Fruit fly (Drosophila melanogaster) whole organism, embryonic: ENCODE data around the gene OtopLc.
A peak's percentile ranks its signal among the peaks of the same experiment; 100 is the strongest.

Experiments
- Ada2b ChIP-seq: fragments of 200-800 bp; sonication (Bioruptor generic); IDR thresholded peaks from 2 replicates; pipeline ENCODE4 v1.3.6; 2022; ENCODE audit warnings: missing biosample characterization, missing genetic modification characterization
- CG11696 ChIP-seq: fragments of 200-800 bp; sonication (Bioruptor generic); IDR thresholded peaks from 2 replicates; pipeline ENCODE4 v1.3.6; 2022; ENCODE audit warnings: missing biosample characterization, missing genetic modification characterization
- CG14441 ChIP-seq: fragments of 200-800 bp; sonication (Bioruptor generic); IDR thresholded peaks from 2 replicates; pipeline ENCODE4 v1.3.6; 2022; ENCODE audit warnings: missing biosample characterization, missing genetic modification characterization
- CG1602 ChIP-seq: fragments of 200-800 bp; sonication (Bioruptor generic); optimal IDR thresholded peaks from 3 replicates; lab custom pipeline; 2016; ENCODE audit warnings: missing biosample characterization, missing genetic modification characterization
- CG17361 ChIP-seq: fragments of 200-800 bp; sonication (Bioruptor generic); IDR thresholded peaks from 3 replicates; pipeline ENCODE4 v1.3.6; 2022; ENCODE audit warnings: missing biosample characterization, missing genetic modification characterization
- CG18764 ChIP-seq: fragments of 200-800 bp; sonication (Bioruptor generic); optimal IDR thresholded peaks from 3 replicates; lab custom pipeline; 2016; ENCODE audit warnings: missing biosample characterization, missing genetic modification characterization
- CG2116 ChIP-seq: fragments of 200-800 bp; sonication (Bioruptor generic); optimal IDR thresholded peaks from 3 replicates; lab custom pipeline; 2018; ENCODE audit warnings: missing biosample characterization, mild to moderate bottlenecking, missing genetic modification characterization
- CG2875 ChIP-seq: fragments of 200-800 bp; sonication (Bioruptor generic); optimal IDR thresholded peaks from 2 replicates; lab custom pipeline; 2017; ENCODE audit warnings: missing biosample characterization, mild to moderate bottlenecking, missing genetic modification characterization, missing genetic modification reagents
- CG30403 ChIP-seq: fragments of 200-800 bp; sonication (Bioruptor generic); optimal IDR thresholded peaks from 3 replicates; lab custom pipeline; 2016; ENCODE audit warnings: missing biosample characterization, missing genetic modification characterization
- CG34422 ChIP-seq: fragments of 200-800 bp; sonication (Bioruptor generic); IDR thresholded peaks from 3 replicates; pipeline ENCODE4 v1.3.6; 2022; ENCODE audit warnings: missing biosample characterization, missing genetic modification characterization
- CG4282 ChIP-seq: fragments of 200-800 bp; sonication (Bioruptor generic); optimal IDR thresholded peaks from 2 replicates; lab custom pipeline; 2016; ENCODE audit warnings: missing biosample characterization, missing genetic modification characterization
- CG4404 ChIP-seq: fragments of 200-800 bp; sonication (Bioruptor generic); IDR thresholded peaks from 2 replicates; pipeline ENCODE4 v1.3.6; 2022; ENCODE audit warnings: missing biosample characterization, missing genetic modification characterization
- CG7556 ChIP-seq: fragments of 200-800 bp; sonication (Bioruptor generic); optimal IDR thresholded peaks from 2 replicates; lab custom pipeline; 2017; ENCODE audit warnings: missing biosample characterization, mild to moderate bottlenecking, missing genetic modification characterization
- CG7987 ChIP-seq: fragments of 200-800 bp; sonication (Bioruptor generic); optimal IDR thresholded peaks from 2 replicates; lab custom pipeline; 2018; ENCODE audit warnings: missing biosample characterization, mild to moderate bottlenecking, missing genetic modification characterization, moderate library complexity
- CG8478 ChIP-seq: fragments of >200 bp; optimal IDR thresholded peaks from 2 replicates; lab custom pipeline; 2018
- CG8765 ChIP-seq: fragments of 200-800 bp; sonication (Bioruptor generic); IDR thresholded peaks from 2 replicates; pipeline ENCODE4 v1.3.6; 2022; ENCODE audit warnings: missing biosample characterization, missing genetic modification characterization
- CHES-1-like ChIP-seq: fragments of 200-800 bp; sonication (Bioruptor generic); optimal IDR thresholded peaks from 2 replicates; lab custom pipeline; 2016; ENCODE audit warnings: missing biosample characterization, missing genetic modification characterization
- Dad ChIP-seq: fragments of 200-800 bp; sonication (Bioruptor generic); optimal IDR thresholded peaks from 3 replicates; lab custom pipeline; 2016; ENCODE audit warnings: missing biosample characterization, missing genetic modification characterization
- Ets65A ChIP-seq: fragments of 200-800 bp; sonication (Bioruptor generic); peaks from one replicate; lab custom pipeline; 2016; ENCODE audit warnings: missing biosample characterization, missing genetic modification characterization
- Hmr ChIP-seq: fragments of 200-800 bp; sonication (Bioruptor generic); optimal IDR thresholded peaks from 3 replicates; lab custom pipeline; 2017; ENCODE audit warnings: mild to moderate bottlenecking, missing biosample characterization, missing genetic modification reagents, missing genetic modification characterization
- Hsf ChIP-seq: fragments of 200-800 bp; sonication (Bioruptor generic); optimal IDR thresholded peaks from 3 replicates; lab custom pipeline; 2016; ENCODE audit warnings: missing biosample characterization, missing genetic modification characterization
- Med ChIP-seq: fragments of 200-800 bp; sonication (Bioruptor generic); peaks from one replicate; lab custom pipeline; 2016; ENCODE audit warnings: missing biosample characterization, missing genetic modification characterization, mild to moderate bottlenecking, inconsistent platforms, moderate library complexity
- Mes4 ChIP-seq: fragments of 200-800 bp; sonication (Bioruptor generic); optimal IDR thresholded peaks from 2 replicates; lab custom pipeline; 2016; ENCODE audit warnings: missing biosample characterization, missing genetic modification characterization
- Nf-YA ChIP-seq: fragments of 200-800 bp; sonication (Bioruptor generic); IDR thresholded peaks from 2 replicates; pipeline ENCODE4 v1.3.6; 2022; ENCODE audit warnings: missing biosample characterization, missing genetic modification characterization
- Rfx ChIP-seq: fragments of 200-800 bp; sonication (Bioruptor generic); IDR thresholded peaks from 2 replicates; pipeline ENCODE4 v1.3.6; 2022; ENCODE audit warnings: missing biosample characterization, missing genetic modification characterization
- ab ChIP-seq: fragments of 200-800 bp; sonication (Bioruptor generic); optimal IDR thresholded peaks from 2 replicates; lab custom pipeline; 2016; ENCODE audit warnings: missing biosample characterization, missing genetic modification characterization
- ac ChIP-seq: fragments of 200-800 bp; sonication (Bioruptor generic); optimal IDR thresholded peaks from 3 replicates; lab custom pipeline; 2017; ENCODE audit warnings: missing biosample characterization, mild to moderate bottlenecking, missing genetic modification characterization
- bab2 ChIP-seq: fragments of 200-800 bp; sonication (Bioruptor generic); optimal IDR thresholded peaks from 2 replicates; lab custom pipeline; 2016; ENCODE audit warnings: missing biosample characterization, missing genetic modification characterization
- bsh ChIP-seq, 2 experiments: fragments of 200-800 bp; sonication (Bioruptor generic); optimal IDR thresholded peaks; 2 replicates each; lab custom pipeline; 2017 to 2018; ENCODE audit warnings: mild to moderate bottlenecking in 2 of 2, missing biosample characterization in 2 of 2, missing genetic modification characterization in 2 of 2, moderate library complexity in 1 of 2
- corto ChIP-seq: fragments of 200-800 bp; sonication (Bioruptor generic); optimal IDR thresholded peaks from 2 replicates; lab custom pipeline; 2016; ENCODE audit warnings: missing biosample characterization, mild to moderate bottlenecking, missing genetic modification characterization, moderate library complexity
- croc ChIP-seq: fragments of 200-800 bp; sonication (Bioruptor generic); conservative IDR thresholded peaks from 3 replicates; pipeline ENCODE4 v1.3.6; 2022; ENCODE audit warnings: missing biosample characterization, missing genetic modification characterization
- dpn ChIP-seq, 2 experiments: fragments of 200-800 bp; sonication (Bioruptor generic); optimal IDR thresholded peaks; 3 replicates each; lab custom pipeline; 2016; ENCODE audit warnings: missing biosample characterization in 2 of 2, missing genetic modification characterization in 2 of 2
- exex ChIP-seq: fragments of 200-800 bp; sonication (Bioruptor generic); optimal IDR thresholded peaks from 4 replicates; lab custom pipeline; 2018; ENCODE audit warnings: missing biosample characterization, mild to moderate bottlenecking, missing genetic modification characterization, moderate library complexity
- ftz-f1 ChIP-seq: fragments of 200-800 bp; sonication (Bioruptor generic); optimal IDR thresholded peaks from 2 replicates; lab custom pipeline; 2016; ENCODE audit warnings: missing biosample characterization, missing genetic modification characterization
- gce ChIP-seq: fragments of 200-800 bp; sonication (Bioruptor generic); IDR thresholded peaks from 3 replicates; pipeline ENCODE4 v1.3.6; 2022; ENCODE audit warnings: missing biosample characterization, missing genetic modification characterization
- hbn ChIP-seq: fragments of 200-800 bp; sonication (Bioruptor generic); IDR thresholded peaks from 2 replicates; pipeline ENCODE4 v1.3.6; 2022; ENCODE audit warnings: missing biosample characterization, missing genetic modification characterization; ENCODE audit not compliant: partially characterized antibody
- her ChIP-seq: fragments of 200-800 bp; sonication (Bioruptor generic); optimal IDR thresholded peaks from 2 replicates; lab custom pipeline; 2016; ENCODE audit warnings: missing biosample characterization, missing genetic modification characterization
- hkb ChIP-seq, 2 experiments: fragments of 200-800 bp in 1 of 2; fragments of >200 bp in 1 of 2; sonication (Bioruptor generic) in 1 of 2; IDR thresholded peaks in 1 of 2; optimal IDR thresholded peaks in 1 of 2; 2 replicates each; pipeline versions ENCODE4 v1.3.6 to Lab custom; 2017 to 2022; ENCODE audit warnings: missing biosample characterization in 1 of 2, missing genetic modification characterization in 1 of 2
- lab ChIP-seq: fragments of 200-800 bp; sonication (Bioruptor generic); optimal IDR thresholded peaks from 3 replicates; lab custom pipeline; 2017; ENCODE audit warnings: missing biosample characterization, missing genetic modification characterization, mild to moderate bottlenecking, moderate library complexity, missing genetic modification reagents
- lov ChIP-seq, 2 experiments: fragments of 200-800 bp in 1 of 2; fragments of >200 bp in 1 of 2; sonication (Bioruptor generic) in 1 of 2; IDR thresholded peaks in 1 of 2; optimal IDR thresholded peaks in 1 of 2; 2 replicates in 1 of 2; 3 replicates in 1 of 2; pipeline versions ENCODE4 v1.3.6 to Lab custom; 2017 to 2022; ENCODE audit warnings: missing biosample characterization in 1 of 2, missing genetic modification characterization in 1 of 2
- mam ChIP-seq: fragments of 200-800 bp; sonication (Bioruptor generic); optimal IDR thresholded peaks from 3 replicates; lab custom pipeline; 2016; ENCODE audit warnings: missing biosample characterization, missing genetic modification characterization
- oc ChIP-seq: fragments of 200-800 bp; sonication (Bioruptor generic); optimal IDR thresholded peaks from 2 replicates; lab custom pipeline; 2018; ENCODE audit warnings: missing biosample characterization, mild to moderate bottlenecking, missing genetic modification characterization, moderate library complexity
- phol ChIP-seq: fragments of 200-800 bp; sonication (Bioruptor generic); optimal IDR thresholded peaks from 3 replicates; lab custom pipeline; 2018; ENCODE audit warnings: missing biosample characterization, mild to moderate bottlenecking, missing genetic modification characterization, moderate library complexity
- pum ChIP-seq: fragments of 200-800 bp; sonication (Bioruptor generic); optimal IDR thresholded peaks from 2 replicates; lab custom pipeline; 2016; ENCODE audit warnings: missing biosample characterization, missing genetic modification characterization
- sens ChIP-seq: fragments of 200-800 bp; sonication (Bioruptor generic); peaks from one replicate; lab custom pipeline; 2016; ENCODE audit warnings: missing biosample characterization, missing genetic modification characterization
- sima ChIP-seq: fragments of 200-800 bp; sonication (Bioruptor generic); optimal IDR thresholded peaks from 2 replicates; lab custom pipeline; 2016; ENCODE audit warnings: missing biosample characterization, missing genetic modification characterization
- sqz ChIP-seq: fragments of 200-800 bp; sonication (Bioruptor generic); optimal IDR thresholded peaks from 3 replicates; lab custom pipeline; 2018; ENCODE audit warnings: missing biosample characterization, mild to moderate bottlenecking, missing genetic modification characterization
- stwl ChIP-seq: fragments of 200-800 bp; sonication (Bioruptor generic); optimal IDR thresholded peaks from 3 replicates; lab custom pipeline; 2018; ENCODE audit warnings: missing biosample characterization, mild to moderate bottlenecking, missing genetic modification characterization, moderate library complexity
- tio ChIP-seq: fragments of 200-800 bp; sonication (Bioruptor generic); optimal IDR thresholded peaks from 2 replicates; lab custom pipeline; 2017; ENCODE audit warnings: missing biosample characterization, missing genetic modification characterization, inconsistent platforms
- tup ChIP-seq: fragments of 200-800 bp; sonication (Bioruptor generic); optimal IDR thresholded peaks from 2 replicates; lab custom pipeline; 2016; ENCODE audit warnings: missing biosample characterization, mild to moderate bottlenecking, missing genetic modification characterization, moderate library complexity

OtopLc gene

DNA sequence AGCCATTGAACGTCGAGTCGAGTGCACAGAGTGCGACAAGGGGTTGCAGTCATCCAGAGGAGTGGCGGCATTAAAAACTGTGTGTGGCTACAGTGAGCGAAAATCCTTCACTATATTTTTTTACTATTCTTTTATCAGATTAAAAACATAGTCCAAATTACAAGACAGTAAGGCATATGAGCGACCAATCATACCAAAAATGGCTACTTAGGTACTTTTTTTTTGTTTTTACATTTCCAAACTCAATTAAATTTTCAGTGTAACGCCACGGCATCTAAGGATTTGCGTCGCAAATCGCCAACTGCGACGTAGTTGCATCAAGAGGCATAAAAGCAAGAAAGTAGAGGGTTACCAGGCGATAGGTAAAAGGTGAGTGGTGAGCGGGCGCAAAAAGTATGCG lies 23.6 kb downstream of the OtopLc start (continued):
- TF ChIP-seq Nf-YA (GFP tag; lab: Robert Waterston, UW) = no peak
- 0 out of 3 replicates have a peak, but pooled peaks have one; percentile 27 for TF ChIP-seq CG34422 (GFP tag; lab: Robert Waterston, UW)
- peak; percentile 66 for TF ChIP-seq CG8765 (GFP tag; lab: Robert Waterston, UW)
- TF ChIP-seq CG7987 (GFP tag; lab: Kevin White, UChicago) = no peak
- TF ChIP-seq ftz-f1 (GFP tag; lab: Kevin White, UChicago) = no peak
- TF ChIP-seq hbn (GFP tag; lab: Robert Waterston, UW) = no peak
- no peak; the same call in 1 of the 2 replicates for TF ChIP-seq CG4404 (GFP tag; lab: Robert Waterston, UW)
- TF ChIP-seq Med (GFP tag; lab: Kevin White, UChicago) = peak; percentile 82
- TF ChIP-seq dpn (GFP tag; optimal IDR thresholded peaks at IDR 0.05; lab: Kevin White, UChicago) = peak in 1 of 2 experiments; percentile 44
- peak; percentile 27; the same call in 1 of the 2 replicates for TF ChIP-seq Rfx (GFP tag; lab: Robert Waterston, UW)
- no peak for TF ChIP-seq CG14441
- TF ChIP-seq croc (GFP tag; lab: Robert Waterston, UW) = peak; percentile 45; the same call in 2 of the 3 replicates
- peak; percentile 23 for TF ChIP-seq CG30403 (GFP tag; lab: Kevin White, UChicago)
- TF ChIP-seq bab2 = no peak
- TF ChIP-seq sqz (GFP tag; lab: Kevin White, UChicago) = no peak
- TF ChIP-seq mam (GFP tag; lab: Kevin White, UChicago) = no peak
- TF ChIP-seq CG2875 = peak; percentile 38
- no peak for TF ChIP-seq oc (tag; lab: Kevin White, UChicago)
- peak; percentile 22 for TF ChIP-seq CG18764 (GFP tag; lab: Kevin White, UChicago)
- TF ChIP-seq Ada2b (GFP tag; lab: Robert Waterston, UW) = peak; percentile 44; the same call in 1 of the 2 replicates
- peak; percentile 14 for TF ChIP-seq tio (GFP tag; lab: Kevin White, UChicago)
- TF ChIP-seq bsh (GFP tag; optimal IDR thresholded peaks at IDR 0.05; lab: Kevin White, UChicago) = peak in 1 of 2 experiments; percentile 79
- peak; percentile 62 for TF ChIP-seq CG7556
- TF ChIP-seq exex (tag; lab: Kevin White, UChicago) = no peak
- TF ChIP-seq her (GFP tag; lab: Kevin White, UChicago) = no peak
- peak; percentile 84 for TF ChIP-seq Ets65A
- peak; percentile 14 for TF ChIP-seq Hmr
- no peak for TF ChIP-seq CG2116 (GFP tag; lab: Kevin White, UChicago)
- TF ChIP-seq CG4282 (GFP tag; lab: Kevin White, UChicago) = no peak
- TF ChIP-seq sens (GFP tag; lab: Kevin White, UChicago) = peak; percentile 94
- peak; percentile 15 for TF ChIP-seq Dad (GFP tag; lab: Kevin White, UChicago)
- peak; percentile 3 for TF ChIP-seq ac (GFP tag; lab: Kevin White, UChicago)
- TF ChIP-seq CG1602 = no peak
- TF ChIP-seq phol = peak; percentile 62
- peak; percentile 21 for TF ChIP-seq Hsf (GFP tag; lab: Kevin White, UChicago)
- peak; percentile 13 for TF ChIP-seq Mes4
- no peak for TF ChIP-seq CG8478
- peak; percentile 48 for TF ChIP-seq pum (GFP tag; lab: Kevin White, UChicago)
- no peak for TF ChIP-seq tup (GFP tag; lab: Kevin White, UChicago)
- no peak for TF ChIP-seq stwl (tag; lab: Kevin White, UChicago)
- peak; percentile 52 for TF ChIP-seq lab (GFP tag; lab: Kevin White, UChicago)
- TF ChIP-seq CG17361 (GFP tag; lab: Robert Waterston, UW) = 0 out of 3 replicates have a peak, but pooled peaks have one; percentile 41
- TF ChIP-seq CG11696 (GFP tag; lab: Robert Waterston, UW) = 0 out of 2 replicates have a peak, but pooled peaks have one; percentile 33
- no peak for TF ChIP-seq ab (GFP tag; lab: Kevin White, UChicago)
- TF ChIP-seq lov (optimal IDR thresholded peaks at IDR 0.05; lab: Kevin White, UChicago) = no peak
- TF ChIP-seq lov (GFP tag; IDR thresholded peaks at IDR 0.05; lab: Robert Waterston, UW) = peak; percentile 70; the same call in 1 of the 3 replicates
- no peak for TF ChIP-seq sima (GFP tag; lab: Kevin White, UChicago)
- 0 out of 3 replicates have a peak, but pooled peaks have one; percentile 26 for TF ChIP-seq gce
- TF ChIP-seq hkb (optimal IDR thresholded peaks at IDR 0.05; lab: Kevin White, UChicago) = no peak
- peak; percentile 61 for TF ChIP-seq hkb (GFP tag; IDR thresholded peaks at IDR 0.05; lab: Robert Waterston, UW)
- TF ChIP-seq CHES-1-like (GFP tag; lab: Kevin White, UChicago) = no peak
- no peak for TF ChIP-seq corto (GFP tag; lab: Kevin White, UChicago)
